Fruit fly (Drosophila melanogaster): ENCODE measurements around the gene ATPsynE.
A peak's percentile ranks its signal among the peaks of the same experiment; 100 is the strongest.

The ATPsynE gene

dm6 chr3R:14373828-14374217 lies 47.1 kb downstream of the ATPsynE start (continued):
- peak; percentile 1 for TF ChIP-seq dmrt11E (tag; optimal IDR thresholded peaks at IDR 0.05)
- TF ChIP-seq eve (GFP tag; optimal IDR thresholded peaks at IDR 0.05) = no peak
- TF ChIP-seq Sox102F (GFP tag; optimal IDR thresholded peaks at IDR 0.05) = peak; percentile 20
- no peak for TF ChIP-seq Tbp (GFP tag; optimal IDR thresholded peaks at IDR 0.05)
- TF ChIP-seq CG8924 (tag; optimal IDR thresholded peaks at IDR 0.05) = no peak
- TF ChIP-seq dmrt99B (tag; optimal IDR thresholded peaks at IDR 0.05) = peak; percentile 15
- 0 out of 2 replicates have a peak, but pooled peaks have one; percentile 26 for TF ChIP-seq dati (GFP tag; IDR thresholded peaks at IDR 0.05)
- no peak for TF ChIP-seq CG11398 (GFP tag; optimal IDR thresholded peaks at IDR 0.05)
- no peak for TF ChIP-seq Max (GFP tag; optimal IDR thresholded peaks at IDR 0.05)
- TF ChIP-seq tap (tag; optimal IDR thresholded peaks at IDR 0.05) = no peak
- TF ChIP-seq CG16813 (GFP tag; IDR thresholded peaks at IDR 0.05; ENCODE audit: partially characterized antibody) = no peak
- TF ChIP-seq CG6689 (GFP tag; IDR thresholded peaks at IDR 0.05) = peak; percentile 22; the same call in 1 of the 2 replicates
- TF ChIP-seq gem (tag; optimal IDR thresholded peaks at IDR 0.05) = peak; percentile 24
- no peak for TF ChIP-seq CG11504 (tag; optimal IDR thresholded peaks at IDR 0.05)
- TF ChIP-seq prd (optimal IDR thresholded peaks at IDR 0.05) = no peak
- TF ChIP-seq prd (GFP tag; IDR thresholded peaks at IDR 0.05) = no peak
- no peak for TF ChIP-seq danr (GFP tag; IDR thresholded peaks at IDR 0.05)
- 0 out of 2 replicates have a peak, but pooled peaks have one; percentile 31 for TF ChIP-seq bowl (GFP tag; IDR thresholded peaks at IDR 0.05)
- no peak for TF ChIP-seq CG6791 (GFP tag; IDR thresholded peaks at IDR 0.05; ENCODE audit: partially characterized antibody)
- 0 out of 3 replicates have a peak, but pooled peaks have one; percentile 23 for TF ChIP-seq CG11695 (GFP tag; IDR thresholded peaks at IDR 0.05)
